Worm (Caenorhabditis elegans) whole organism, L3 larva: Measurements from ENCODE around the gene F35H10.2.

Source experiments
- aly-2 ChIP-seq: fragments of 150-350 bp; optimal IDR thresholded peaks from 2 replicates; lab custom pipeline; 2014; ENCODE audit warnings: missing biosample characterization, missing genetic modification characterization
- ceh-16 ChIP-seq: sonication (generic microtip); optimal IDR thresholded peaks from 2 replicates; lab custom pipeline; 2017; ENCODE audit warnings: missing biosample characterization, missing genetic modification characterization
- elt-2 ChIP-seq: sonication (generic microtip); optimal IDR thresholded peaks from 2 replicates; lab custom pipeline; 2016; ENCODE audit warnings: missing genetic modification reagents, mild to moderate bottlenecking, missing genetic modification characterization, missing compliant biosample characterization
- hmg-11 ChIP-seq: sonication (generic microtip); optimal IDR thresholded peaks from 2 replicates; lab custom pipeline; 2016; ENCODE audit warnings: missing genetic modification characterization, missing compliant biosample characterization
- mml-1 ChIP-seq: fragments of 150-350 bp; sonication (generic microtip); optimal IDR thresholded peaks from 3 replicates; lab custom pipeline; 2014; ENCODE audit warnings: missing biosample characterization, missing genetic modification characterization
- nhr-11 ChIP-seq: fragments of 150-350 bp; optimal IDR thresholded peaks from 2 replicates; lab custom pipeline; 2014; ENCODE audit warnings: missing biosample characterization, missing genetic modification characterization
- nhr-23 ChIP-seq: fragments of 150-350 bp; optimal IDR thresholded peaks from 2 replicates; lab custom pipeline; 2014; ENCODE audit warnings: missing biosample characterization, missing genetic modification reagents, missing genetic modification characterization
- nhr-67 ChIP-seq: fragments of 150-350 bp; optimal IDR thresholded peaks from 2 replicates; lab custom pipeline; 2014; ENCODE audit warnings: missing biosample characterization, missing genetic modification characterization
- ztf-11 ChIP-seq: fragments of 150-350 bp; optimal IDR thresholded peaks from 2 replicates; lab custom pipeline; 2014; ENCODE audit warnings: missing biosample characterization, missing genetic modification characterization

- TF ChIP-seq hmg-11 (tag; lab: Kevin White, UChicago) = no peak
- TF ChIP-seq ztf-11 (tag; lab: Kevin White, UChicago) = no peak
- no peak for TF ChIP-seq mml-1
- no peak for TF ChIP-seq ceh-16 (tag; lab: Kevin White, UChicago)
- no peak for TF ChIP-seq elt-2 (tag; lab: Kevin White, UChicago)
- TF ChIP-seq nhr-11 (tag; lab: Kevin White, UChicago) = no peak
- TF ChIP-seq nhr-23 (tag; lab: Kevin White, UChicago) = peak; percentile 21
- TF ChIP-seq aly-2 = no peak
- no peak for TF ChIP-seq nhr-67
These were observed 16.2 kb upstream of the F35H10.2 start, which contains the start of gene F35H10.10 for ce11 chrIV:8312846-8313245.
